Fruit fly (Drosophila melanogaster): Measurements from ENCODE around the gene opm.

opm gene

dm6 chrX:15085777-15086510, 19.7 kb upstream of the opm start, which contains the start of the genes CG15027 and Dbct (continued):
- TF ChIP-seq CG15479 (GFP tag; optimal IDR thresholded peaks at IDR 0.05) (no peak), NK7.1 (GFP tag; optimal IDR thresholded peaks at IDR 0.05) (no peak), CG15269 (tag; optimal IDR thresholded peaks at IDR 0.05) (peak; percentile 65), CG18011 (GFP tag; optimal IDR thresholded peaks at IDR 0.05) (no peak), chinmo (GFP tag; IDR thresholded peaks at IDR 0.05; ENCODE audit: partially characterized antibody) (0 out of 4 replicates have a peak, but pooled peaks have one; percentile 62), lbe (GFP tag; optimal IDR thresholded peaks at IDR 0.05) (peak; percentile 80), lilli (GFP tag; optimal IDR thresholded peaks at IDR 0.05) (peak; percentile 60), CG13123 (GFP tag; optimal IDR thresholded peaks at IDR 0.05) (peak; percentile 24), nom (GFP tag; optimal IDR thresholded peaks at IDR 0.05) (peak; percentile 36), CG7372 (GFP tag; IDR thresholded peaks at IDR 0.05) (peak; percentile 74), HLHmδ (GFP tag; optimal IDR thresholded peaks at IDR 0.05) (no peak), CG17328 (GFP tag; IDR thresholded peaks at IDR 0.05) (peak; percentile 66), CG30020 (tag; optimal IDR thresholded peaks at IDR 0.05) (peak; percentile 37), wdn (GFP tag; IDR thresholded peaks at IDR 0.05) (0 out of 2 replicates have a peak, but pooled peaks have one; percentile 30), CG4424 (GFP tag; optimal IDR thresholded peaks at IDR 0.05) (peak; percentile 61), CG14014 (GFP tag; IDR thresholded peaks at IDR 0.05) (peak; percentile 46; the same call in 1 of the 2 replicates), GATAe (GFP tag; conservative IDR thresholded peaks at IDR 0.05) (no peak), zen2 (GFP tag; IDR thresholded peaks at IDR 0.05; ENCODE audit: partially characterized antibody) (no peak; the same call in 2 of the 3 replicates), ems (GFP tag; optimal IDR thresholded peaks at IDR 0.05) (no peak), scrt (GFP tag; optimal IDR thresholded peaks at IDR 0.05) (peak; percentile 5), CG11560 (tag; IDR thresholded peaks at IDR 0.05) (0 out of 3 replicates have a peak, but pooled peaks have one; percentile 39), al (GFP tag; IDR thresholded peaks at IDR 0.05) (peak; percentile 64), Lim3 (GFP tag; IDR thresholded peaks at IDR 0.05) (no peak), Mad (GFP tag; optimal IDR thresholded peaks at IDR 0.05) (peak; percentile 30)

- TF ChIP-seq so (GFP tag; IDR thresholded peaks at IDR 0.05) (peak; percentile 32; the same call in 1 of the 3 replicates), CG12071 (GFP tag; optimal IDR thresholded peaks at IDR 0.05) (peak; percentile 20), Neu2 (GFP tag; optimal IDR thresholded peaks at IDR 0.05; ENCODE audit: borderline replicate concordance) (no peak), tio (GFP tag; optimal IDR thresholded peaks at IDR 0.05) (peak; percentile 89), E2f2 (GFP tag; IDR thresholded peaks at IDR 0.05) (peak; percentile 43; the same call in 1 of the 2 replicates), CG7928 (GFP tag; optimal IDR thresholded peaks at IDR 0.05) (peak; percentile 62), MTF-1 (GFP tag; optimal IDR thresholded peaks at IDR 0.05; ENCODE audit: borderline replicate concordance) (no peak), sr (GFP tag; IDR thresholded peaks at IDR 0.05) (no peak), bigmax (GFP tag; optimal IDR thresholded peaks at IDR 0.05) (no peak), CG32772 (GFP tag; IDR thresholded peaks at IDR 0.05) (peak; percentile 60; the same call in 1 of the 2 replicates), lola (GFP tag; optimal IDR thresholded peaks at IDR 0.05) (peak in 1 of 3 experiments; percentile 86), Hey (tag; optimal IDR thresholded peaks at IDR 0.05) (peak; percentile 36), CG16863 (GFP tag; optimal IDR thresholded peaks at IDR 0.05) (peak; percentile 33), CG9876 (GFP tag; optimal IDR thresholded peaks at IDR 0.05) (peak; percentile 57), CG4820 (GFP tag; optimal IDR thresholded peaks at IDR 0.05) (peak; percentile 74), ttk (GFP tag; IDR thresholded peaks at IDR 0.05) (peak; percentile 40; the same call in 1 of the 2 replicates), gcm (GFP tag; optimal IDR thresholded peaks at IDR 0.05) (peak; percentile 69), CG1602 (GFP tag; optimal IDR thresholded peaks at IDR 0.05) (peak; percentile 77), Fer2 (tag; optimal IDR thresholded peaks at IDR 0.05) (peak; percentile 38), sima (GFP tag; optimal IDR thresholded peaks at IDR 0.05) (no peak), CG18619 (GFP tag; optimal IDR thresholded peaks at IDR 0.05) (peak; percentile 83), CG4328 (GFP tag; optimal IDR thresholded peaks at IDR 0.05) (peak; percentile 81), CG15011 (GFP tag; optimal IDR thresholded peaks at IDR 0.05) (peak; percentile 78), exex (tag; optimal IDR thresholded peaks at IDR 0.05) (peak; percentile 47)
Observed at dm6 chrX:15084580-15085138, 18.4 kb upstream of the opm start, which contains the start of gene Cox17. Cox17 (minus strand) TSS chrX:15084699.
